Fruit fly (Drosophila melanogaster) whole organism, prepupa: ENCODE results near the gene Naa30A.

Experiments used
- fd85E ChIP-seq: fragments of 200-800 bp; sonication (Bioruptor generic); optimal IDR thresholded peaks from 3 replicates; lab custom pipeline; 2016; ENCODE audit warnings: missing biosample characterization, missing genetic modification characterization
- pdm3 ChIP-seq: fragments of 200-800 bp; sonication (Bioruptor generic); optimal IDR thresholded peaks from 3 replicates; lab custom pipeline; 2016; ENCODE audit warnings: missing biosample characterization, missing genetic modification characterization
- vri ChIP-seq: fragments of 200-800 bp; sonication (Bioruptor generic); optimal IDR thresholded peaks from 3 replicates; lab custom pipeline; 2016; ENCODE audit warnings: missing biosample characterization, mild to moderate bottlenecking, missing genetic modification characterization

DNA sequence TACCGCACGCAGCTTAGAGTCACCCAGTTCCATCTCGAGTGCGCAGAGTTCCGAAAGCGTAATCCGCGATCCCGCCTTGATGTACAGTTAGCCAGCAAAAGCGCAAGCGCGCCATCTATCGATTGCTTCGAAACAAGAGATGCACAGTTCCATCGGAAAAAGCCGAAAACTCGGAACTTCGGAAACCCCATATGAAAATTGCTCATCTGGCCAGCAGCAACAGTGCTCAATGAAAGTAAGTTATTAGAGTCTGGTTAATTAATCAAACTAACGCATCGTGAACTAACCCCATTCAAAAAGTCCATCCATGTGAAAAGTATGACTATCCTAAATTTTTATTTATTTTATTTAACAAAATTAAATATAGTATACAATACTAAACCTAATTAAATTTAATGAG is 15.6 kb downstream of the Naa30A start, which contains the start of gene png:
- no peak for TF ChIP-seq pdm3 (GFP tag; lab: Kevin White, UChicago)
- TF ChIP-seq fd85E, result no peak
- no peak for TF ChIP-seq vri (GFP tag; lab: Kevin White, UChicago)
